Worm (Caenorhabditis elegans) whole organism, L1 larva: ENCODE measurements around the gene gem-1.
A peak's percentile ranks its signal among the peaks of the same experiment; 100 is the strongest.

ENCODE experiments used
- C34B4.2 ChIP-seq: sonication (generic microtip); optimal IDR thresholded peaks from 2 replicates; lab custom pipeline; 2017; ENCODE audit warnings: mild to moderate bottlenecking, missing genetic modification characterization, missing compliant biosample characterization
- F16B12.6 ChIP-seq: fragments of 150-350 bp; optimal IDR thresholded peaks from 2 replicates; lab custom pipeline; 2014; ENCODE audit warnings: missing biosample characterization, missing genetic modification characterization
- aha-1 ChIP-seq: fragments of 150-350 bp; optimal IDR thresholded peaks from 2 replicates; lab custom pipeline; 2014; ENCODE audit warnings: missing biosample characterization, missing genetic modification characterization
- aly-2 ChIP-seq: fragments of 150-350 bp; optimal IDR thresholded peaks from 2 replicates; lab custom pipeline; 2014; ENCODE audit warnings: missing biosample characterization, missing genetic modification characterization
- ama-1 ChIP-seq: fragments of 150-350 bp; optimal IDR thresholded peaks from 2 replicates; lab custom pipeline; 2014
- ceh-82 ChIP-seq, 3 experiments: fragments of 150-350 bp in 1 of 3; sonication (generic microtip) in 2 of 3; optimal IDR thresholded peaks; 2 replicates each; lab custom pipeline; 2014 to 2017; ENCODE audit warnings: missing biosample characterization in 3 of 3, missing genetic modification characterization in 3 of 3
- ceh-88 ChIP-seq: fragments of 200-800 bp; sonication (Bioruptor generic); IDR thresholded peaks from 2 replicates; pipeline ENCODE4 v1.3.6; 2022; ENCODE audit warnings: missing genetic modification characterization, missing compliant biosample characterization
- ceh-90 ChIP-seq: sonication (generic microtip); optimal IDR thresholded peaks from 2 replicates; lab custom pipeline; 2016; ENCODE audit warnings: missing genetic modification characterization, missing compliant biosample characterization
- dpl-1 ChIP-seq, 3 experiments: fragments of 150-350 bp in 2 of 3; sonication (generic microtip) in 1 of 3; optimal IDR thresholded peaks; 2 replicates each; lab custom pipeline; 2014 to 2017; ENCODE audit warnings: missing biosample characterization in 3 of 3, missing genetic modification characterization in 3 of 3, missing genetic modification reagents in 3 of 3
- dsc-1 ChIP-seq: sonication (generic microtip); optimal IDR thresholded peaks from 2 replicates; lab custom pipeline; 2016; ENCODE audit warnings: mild to moderate bottlenecking, missing genetic modification characterization, missing compliant biosample characterization
- efl-1 ChIP-seq, 4 experiments: fragments of 150-350 bp; optimal IDR thresholded peaks in 3 of 4; peaks in 1 of 4; 1 replicate in 1 of 4; 2 replicates in 3 of 4; lab custom pipeline; 2014; ENCODE audit warnings: missing biosample characterization in 2 of 4, missing genetic modification characterization in 2 of 4, missing genetic modification reagents in 2 of 4
- efl-3 ChIP-seq: fragments of 200-800 bp; sonication (Bioruptor generic); optimal IDR thresholded peaks from 2 replicates; lab custom pipeline; 2018; ENCODE audit warnings: mild to moderate bottlenecking, missing genetic modification characterization, missing compliant biosample characterization
- egl-13 ChIP-seq: sonication (generic microtip); optimal IDR thresholded peaks from 2 replicates; lab custom pipeline; 2016; ENCODE audit warnings: missing genotype, missing genetic modification reagents, missing genetic modification characterization, missing compliant biosample characterization
- elt-2 ChIP-seq: sonication (generic microtip); optimal IDR thresholded peaks from 2 replicates; lab custom pipeline; 2016; ENCODE audit warnings: missing genetic modification characterization, mild to moderate bottlenecking, inconsistent platforms, missing compliant biosample characterization, missing genetic modification reagents
- elt-3 ChIP-seq, 6 experiments: fragments of 150-350 bp in 1 of 6; sonication (generic microtip); optimal IDR thresholded peaks; 2 replicates each; lab custom pipeline; 2017 to 2018; ENCODE audit warnings: missing biosample characterization in 6 of 6, missing genetic modification characterization in 6 of 6, inconsistent platforms in 1 of 6
- fkh-8 ChIP-seq: sonication (generic microtip); optimal IDR thresholded peaks from 2 replicates; lab custom pipeline; 2016; ENCODE audit warnings: mild to moderate bottlenecking, missing genetic modification characterization, missing compliant biosample characterization
- fos-1 ChIP-seq: fragments of 150-350 bp; optimal IDR thresholded peaks from 2 replicates; lab custom pipeline; 2014; ENCODE audit warnings: missing biosample characterization, missing genetic modification characterization
- grh-1 ChIP-seq: fragments of 200-800 bp; sonication (Bioruptor generic); IDR thresholded peaks from 2 replicates; pipeline ENCODE4 v1.3.6; 2022; ENCODE audit warnings: missing genetic modification reagents, missing genetic modification characterization, missing compliant biosample characterization
- hlh-4 ChIP-seq: sonication (generic microtip); optimal IDR thresholded peaks from 2 replicates; lab custom pipeline; 2016; ENCODE audit warnings: mild to moderate bottlenecking, missing genetic modification characterization, missing compliant biosample characterization
- hpl-2 ChIP-seq: fragments of 150-350 bp; optimal IDR thresholded peaks from 2 replicates; lab custom pipeline; 2014; ENCODE audit warnings: missing biosample characterization, missing genetic modification reagents, missing genetic modification characterization
- irx-1 ChIP-seq: sonication (generic microtip); optimal IDR thresholded peaks from 2 replicates; lab custom pipeline; 2016; ENCODE audit warnings: missing genetic modification characterization, missing compliant biosample characterization
- lin-14 ChIP-seq: fragments of 200-800 bp; sonication (Bioruptor generic); optimal IDR thresholded peaks from 2 replicates; lab custom pipeline; 2018; ENCODE audit warnings: mild to moderate bottlenecking, missing genetic modification characterization, moderate library complexity, missing compliant biosample characterization
- lin-39 ChIP-seq: fragments of 150-350 bp; optimal IDR thresholded peaks from 2 replicates; lab custom pipeline; 2014; ENCODE audit warnings: missing biosample characterization, missing genetic modification reagents, missing genetic modification characterization
- lir-3 ChIP-seq: sonication (generic microtip); optimal IDR thresholded peaks from 2 replicates; lab custom pipeline; 2016; ENCODE audit warnings: mild to moderate bottlenecking, missing genetic modification characterization, moderate library complexity, missing compliant biosample characterization; ENCODE audit not compliant: poor library complexity
- lsy-2 ChIP-seq, 2 experiments: fragments of 150-350 bp; optimal IDR thresholded peaks; 2 replicates each; lab custom pipeline; 2014; ENCODE audit warnings: missing biosample characterization in 2 of 2, missing genetic modification characterization in 2 of 2
- mdl-1 ChIP-seq, 2 experiments: fragments of 150-350 bp; optimal IDR thresholded peaks; 2 replicates each; lab custom pipeline; 2014 to 2017; ENCODE audit warnings: missing biosample characterization in 2 of 2, missing genetic modification characterization in 2 of 2, inconsistent platforms in 1 of 2
- nhr-11 ChIP-seq: fragments of 150-350 bp; optimal IDR thresholded peaks from 2 replicates; lab custom pipeline; 2014; ENCODE audit warnings: missing biosample characterization, missing genetic modification characterization
- nhr-12 ChIP-seq: sonication (generic microtip); optimal IDR thresholded peaks from 2 replicates; lab custom pipeline; 2017; ENCODE audit warnings: missing biosample characterization, missing genetic modification characterization
- nhr-19 ChIP-seq: fragments of 200-800 bp; sonication (Bioruptor generic); conservative IDR thresholded peaks from 2 replicates; pipeline ENCODE4 v1.3.6; 2022; ENCODE audit warnings: missing genetic modification characterization, missing compliant biosample characterization
- nhr-20 ChIP-seq: sonication (generic microtip); optimal IDR thresholded peaks from 2 replicates; lab custom pipeline; 2016; ENCODE audit warnings: mild to moderate bottlenecking, missing genetic modification characterization, missing compliant biosample characterization
- nhr-237 ChIP-seq: fragments of 150-350 bp; optimal IDR thresholded peaks from 2 replicates; lab custom pipeline; 2014; ENCODE audit warnings: missing biosample characterization, missing genetic modification characterization
- nhr-28 ChIP-seq: fragments of 150-350 bp; optimal IDR thresholded peaks from 2 replicates; lab custom pipeline; 2014; ENCODE audit warnings: missing biosample characterization, missing genetic modification characterization
- nhr-47 ChIP-seq: sonication (generic microtip); optimal IDR thresholded peaks from 2 replicates; lab custom pipeline; 2016; ENCODE audit warnings: mild to moderate bottlenecking, missing genetic modification characterization, moderate library complexity, missing compliant biosample characterization
- nhr-71 ChIP-seq: sonication (generic microtip); optimal IDR thresholded peaks from 2 replicates; lab custom pipeline; 2016; ENCODE audit warnings: mild to moderate bottlenecking, missing genetic modification characterization, moderate library complexity, missing compliant biosample characterization
- nhr-76 ChIP-seq: sonication (generic microtip); optimal IDR thresholded peaks from 2 replicates; lab custom pipeline; 2017; ENCODE audit warnings: missing biosample characterization, missing genetic modification characterization
- nhr-85 ChIP-seq: sonication (generic microtip); peaks from one replicate; lab custom pipeline; 2016; ENCODE audit warnings: missing genetic modification characterization, inconsistent platforms, missing compliant biosample characterization
- pag-3 ChIP-seq: sonication (generic microtip); optimal IDR thresholded peaks from 2 replicates; lab custom pipeline; 2017; ENCODE audit warnings: missing genetic modification characterization, mild to moderate bottlenecking, missing compliant biosample characterization, antibody characterized with exemption, borderline replicate concordance; ENCODE audit not compliant: insufficient read depth
- pax-3 ChIP-seq: fragments of 200-800 bp; sonication (Bioruptor generic); optimal IDR thresholded peaks from 2 replicates; lab custom pipeline; 2018; ENCODE audit warnings: mild to moderate bottlenecking, missing genetic modification characterization, moderate library complexity, missing compliant biosample characterization
- pqm-1 ChIP-seq: sonication (generic microtip); optimal IDR thresholded peaks from 3 replicates; lab custom pipeline; 2017; ENCODE audit warnings: missing biosample characterization, missing genetic modification characterization
- rnt-1 ChIP-seq: sonication (generic microtip); optimal IDR thresholded peaks from 2 replicates; lab custom pipeline; 2016; ENCODE audit warnings: mild to moderate bottlenecking, missing genetic modification characterization, moderate library complexity, missing compliant biosample characterization
- snpc-4 ChIP-seq: fragments of 150-350 bp; optimal IDR thresholded peaks from 2 replicates; lab custom pipeline; 2014; ENCODE audit warnings: missing biosample characterization, missing genetic modification characterization
- sptf-1 ChIP-seq: fragments of 150-350 bp; optimal IDR thresholded peaks from 2 replicates; lab custom pipeline; 2014; ENCODE audit warnings: missing biosample characterization, missing genetic modification characterization
- unc-130 ChIP-seq: fragments of 150-350 bp; optimal IDR thresholded peaks from 2 replicates; lab custom pipeline; 2017; ENCODE audit warnings: missing biosample characterization, missing genetic modification characterization, inconsistent platforms
- unc-30 ChIP-seq: sonication (generic microtip); optimal IDR thresholded peaks from 2 replicates; lab custom pipeline; 2017; ENCODE audit warnings: missing biosample characterization, missing genetic modification characterization
- unc-98 ChIP-seq: fragments of 200-800 bp; sonication (Bioruptor generic); IDR thresholded peaks from 2 replicates; pipeline ENCODE4 v1.3.6; 2022; ENCODE audit warnings: missing genetic modification characterization, missing compliant biosample characterization
- zag-1 ChIP-seq: fragments of 150-350 bp; optimal IDR thresholded peaks from 2 replicates; lab custom pipeline; 2014; ENCODE audit warnings: missing biosample characterization, missing genetic modification characterization
- zip-4 ChIP-seq: fragments of 200-800 bp; sonication (Bioruptor generic); optimal IDR thresholded peaks from 2 replicates; lab custom pipeline; 2018; ENCODE audit warnings: mild to moderate bottlenecking, missing genetic modification characterization, moderate library complexity, missing compliant biosample characterization

The gem-1 gene

DNA sequence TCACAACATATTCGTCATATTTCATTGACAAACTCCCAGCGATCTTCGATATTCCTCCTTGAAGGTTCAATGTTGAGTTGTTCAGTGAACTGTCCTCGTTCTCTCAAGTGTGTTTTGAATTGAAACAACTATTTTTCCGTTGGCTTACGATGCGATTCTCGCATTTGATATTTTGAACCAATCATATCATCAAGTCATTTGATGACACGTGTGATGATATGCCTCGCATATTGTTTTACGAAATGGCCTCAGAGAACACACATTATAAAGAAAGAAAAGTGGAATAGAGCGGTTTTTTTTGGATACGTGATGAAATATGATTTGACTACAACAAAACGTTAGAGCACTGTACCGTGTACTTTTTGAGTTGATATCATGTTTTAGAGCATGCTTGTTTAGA, 28.4 kb downstream of the gem-1 start (continued):
- TF ChIP-seq elt-3 (tag; optimal IDR thresholded peaks at IDR 0.05; lab: Kevin White, UChicago), result peak in 5 of 6 experiments; percentile 22 to 96 (median 69)
- peak; percentile 91 for TF ChIP-seq nhr-20 (tag; lab: Kevin White, UChicago)
- peak; percentile 91 for TF ChIP-seq nhr-85 (tag; lab: Kevin White, UChicago)
- TF ChIP-seq nhr-237, result no peak
- no peak for TF ChIP-seq sptf-1 (tag; lab: Kevin White, UChicago)
- TF ChIP-seq nhr-28 (tag; lab: Kevin White, UChicago), result no peak
- peak in 1 of 2 experiments; percentile 87 for TF ChIP-seq mdl-1 (tag; optimal IDR thresholded peaks at IDR 0.05; lab: Kevin White, UChicago)
- no peak for TF ChIP-seq pqm-1
- TF ChIP-seq ceh-88 (GFP tag; lab: Robert Waterston, UW), result no peak
- no peak for TF ChIP-seq zag-1 (tag; lab: Kevin White, UChicago)
- no peak for TF ChIP-seq ama-1 (lab: Kevin White, UChicago)
- TF ChIP-seq snpc-4, result no peak
- TF ChIP-seq zip-4 (GFP tag; lab: Kevin White, UChicago), result no peak
- no peak for TF ChIP-seq aha-1 (tag; lab: Kevin White, UChicago)
- no peak for TF ChIP-seq pax-3 (tag; lab: Kevin White, UChicago)
- no peak for TF ChIP-seq nhr-76 (tag; lab: Kevin White, UChicago)
- TF ChIP-seq C34B4.2, result no peak
- no peak for TF ChIP-seq dpl-1 (GFP tag; optimal IDR thresholded peaks at IDR 0.05; lab: Kevin White, UChicago)
- TF ChIP-seq unc-98 (GFP tag; lab: Robert Waterston, UW), result no peak
- TF ChIP-seq nhr-12, result no peak
- TF ChIP-seq fos-1, result no peak
- TF ChIP-seq grh-1 (GFP tag; lab: Robert Waterston, UW), result peak; percentile 54
- no peak for TF ChIP-seq fkh-8
- peak; percentile 62 for TF ChIP-seq nhr-47
- no peak for TF ChIP-seq ceh-82 (tag; optimal IDR thresholded peaks at IDR 0.05; lab: Kevin White, UChicago)
- TF ChIP-seq efl-3 (GFP tag; lab: Kevin White, UChicago), result no peak
- TF ChIP-seq dsc-1 (tag; lab: Kevin White, UChicago), result no peak
- no peak for TF ChIP-seq F16B12.6
- peak; percentile 25 for TF ChIP-seq lir-3
- TF ChIP-seq hpl-2 (GFP tag; lab: Kevin White, UChicago), result no peak
- TF ChIP-seq, all 84 proteins: peak for 24

DNA sequence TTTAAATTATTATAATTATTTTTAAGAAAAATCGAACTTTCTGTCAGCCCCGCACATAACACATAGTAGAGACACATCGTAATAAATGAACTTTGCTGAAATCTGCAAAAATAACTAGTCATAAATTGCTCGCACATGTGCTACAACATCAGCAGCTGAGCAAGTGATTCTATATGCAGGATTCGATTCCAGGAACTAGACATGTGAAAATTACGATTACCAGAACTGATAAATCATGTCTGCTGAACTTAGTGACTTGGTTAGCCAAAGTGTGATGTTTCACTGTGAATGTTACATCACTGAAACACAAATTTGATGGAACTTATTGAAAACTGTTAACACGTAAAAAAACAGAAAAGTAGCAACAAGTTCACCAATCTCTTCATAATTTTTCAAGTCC, 29.5 kb downstream of the gem-1 start:
- TF ChIP-seq egl-13 (tag; lab: Kevin White, UChicago) (no peak), lin-14 (GFP tag; lab: Kevin White, UChicago) (no peak), efl-1 (optimal IDR thresholded peaks at IDR 0.05; lab: Kevin White, UChicago) (no peak), efl-1 (GFP tag; optimal IDR thresholded peaks at IDR 0.05 in 1 of 2; lab: Kevin White, UChicago) (peak in 1 of 2 experiments; percentile 2), nhr-71 (tag; lab: Kevin White, UChicago) (peak; percentile 61), dsc-1 (tag; lab: Kevin White, UChicago) (no peak), nhr-11 (peak; percentile 29), fkh-8 (peak; percentile 60), hlh-4 (tag; lab: Kevin White, UChicago) (peak; percentile 98), nhr-47 (peak; percentile 61)

DNA sequence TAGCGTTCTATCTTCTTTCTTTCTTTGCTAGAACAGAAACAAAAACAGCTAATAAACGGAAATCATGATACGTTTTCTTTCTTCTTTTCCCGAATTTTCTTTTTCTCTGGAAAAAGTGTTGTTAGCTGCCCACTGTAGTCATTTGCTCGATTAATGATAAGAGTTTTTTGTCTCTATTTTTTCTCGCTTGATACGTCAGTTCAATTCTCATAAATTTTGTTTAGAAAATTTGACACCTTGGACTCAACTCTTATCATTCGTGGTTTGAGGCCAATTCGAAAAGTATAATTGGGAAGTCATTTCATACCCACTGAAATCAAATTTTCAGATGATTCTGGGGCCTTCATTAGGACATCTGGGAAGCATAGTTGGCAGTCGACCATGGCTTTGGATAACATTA, 34.9 kb downstream of the gem-1 start:
- TF ChIP-seq elt-2 (tag; lab: Kevin White, UChicago), result peak; percentile 42
- TF ChIP-seq lir-3, result no peak
- no peak for TF ChIP-seq efl-1 (optimal IDR thresholded peaks at IDR 0.05; lab: Kevin White, UChicago)
- peak in 1 of 2 experiments; percentile 71 for TF ChIP-seq efl-1 (GFP tag; optimal IDR thresholded peaks at IDR 0.05 in 1 of 2; lab: Kevin White, UChicago)
- no peak for TF ChIP-seq mdl-1 (tag; optimal IDR thresholded peaks at IDR 0.05; lab: Kevin White, UChicago)

DNA sequence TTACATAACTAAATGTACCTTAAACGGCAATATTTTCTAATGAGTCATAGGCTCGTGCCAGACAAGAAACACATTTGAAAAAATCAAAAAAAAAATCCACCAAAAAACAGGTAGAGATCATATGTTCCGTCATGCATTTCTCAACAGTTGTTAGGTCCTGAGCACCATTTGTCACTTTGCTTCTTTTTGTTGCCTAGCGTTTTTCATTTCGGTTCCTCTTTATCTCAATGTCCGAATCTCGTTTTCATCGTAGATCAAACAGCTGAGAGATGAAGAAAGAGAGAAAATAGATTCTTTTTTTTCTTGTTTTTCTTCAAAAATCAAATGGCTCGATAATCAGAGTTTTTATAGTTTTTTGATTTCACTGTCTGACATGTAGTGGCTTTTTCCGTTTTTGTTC, 35.8 kb downstream of the gem-1 start:
- peak; percentile 19 for TF ChIP-seq unc-130 (tag; lab: Kevin White, UChicago)
- no peak for TF ChIP-seq C34B4.2
- no peak for TF ChIP-seq aly-2 (tag; lab: Kevin White, UChicago)
- no peak for TF ChIP-seq elt-2 (tag; lab: Kevin White, UChicago)
- peak; percentile 49 for TF ChIP-seq nhr-20 (tag; lab: Kevin White, UChicago)
- peak; percentile 51 for TF ChIP-seq nhr-85 (tag; lab: Kevin White, UChicago)
- no peak for TF ChIP-seq irx-1 (tag; lab: Kevin White, UChicago)
- TF ChIP-seq pag-3, result peak; percentile 64
- no peak for TF ChIP-seq hpl-2 (GFP tag; lab: Kevin White, UChicago)
- peak in 1 of 2 experiments; percentile 25 for TF ChIP-seq mdl-1 (tag; optimal IDR thresholded peaks at IDR 0.05; lab: Kevin White, UChicago)
- TF ChIP-seq unc-30, result no peak
- peak; percentile 10 to 59 for TF ChIP-seq lsy-2 (tag; optimal IDR thresholded peaks at IDR 0.05; lab: Kevin White, UChicago)
- peak; percentile 86 for TF ChIP-seq nhr-71 (tag; lab: Kevin White, UChicago)
- TF ChIP-seq nhr-19 (GFP tag; lab: Robert Waterston, UW), result peak; percentile 68
- no peak for TF ChIP-seq ama-1 (lab: Kevin White, UChicago)
- no peak for TF ChIP-seq ceh-90 (tag; lab: Kevin White, UChicago)
- no peak for TF ChIP-seq zag-1 (tag; lab: Kevin White, UChicago)
- TF ChIP-seq rnt-1, result peak; percentile 81
- peak; percentile 25 for TF ChIP-seq lin-39
